Fruit fly (Drosophila melanogaster) whole organism, prepupa: Measurements from ENCODE around the gene yps.

ENCODE experiments used
- Blimp-1 ChIP-seq: fragments of 200-800 bp; sonication (Bioruptor generic); optimal IDR thresholded peaks from 3 replicates; lab custom pipeline; 2017; ENCODE audit warnings: missing biosample characterization, missing genetic modification characterization, mild to moderate bottlenecking, moderate library complexity, missing genetic modification reagents
- CG10669 ChIP-seq: fragments of 200-800 bp; sonication (Bioruptor generic); optimal IDR thresholded peaks from 3 replicates; lab custom pipeline; 2018; ENCODE audit warnings: missing biosample characterization, mild to moderate bottlenecking, missing genetic modification characterization, moderate library complexity
- CG11294 ChIP-seq: fragments of 200-800 bp; sonication (Bioruptor generic); IDR thresholded peaks from 2 replicates; pipeline ENCODE4 v1.3.6; 2022; ENCODE audit warnings: missing biosample characterization, missing genetic modification characterization
- CG15336 ChIP-seq: fragments of 200-800 bp; sonication (Bioruptor generic); IDR thresholded peaks from 2 replicates; pipeline ENCODE4 v1.3.6; 2022; ENCODE audit warnings: missing biosample characterization, missing genetic modification characterization
- CG6854 ChIP-seq: fragments of 200-800 bp; sonication (Bioruptor generic); optimal IDR thresholded peaks from 2 replicates; lab custom pipeline; 2017; ENCODE audit warnings: missing biosample characterization, mild to moderate bottlenecking, missing genetic modification characterization
- Eip75B ChIP-seq: fragments of 200-800 bp; sonication (Bioruptor generic); optimal IDR thresholded peaks from 3 replicates; lab custom pipeline; 2016; ENCODE audit warnings: missing biosample characterization, missing genetic modification characterization
- Eip93F ChIP-seq: fragments of 200-800 bp; sonication (Bioruptor generic); optimal IDR thresholded peaks from 2 replicates; lab custom pipeline; 2016; ENCODE audit warnings: missing biosample characterization, mild to moderate bottlenecking, missing genetic modification characterization
- Ets21C ChIP-seq: fragments of 200-800 bp; sonication (Bioruptor generic); optimal IDR thresholded peaks from 3 replicates; lab custom pipeline; 2016; ENCODE audit warnings: missing biosample characterization, missing genetic modification characterization
- Hr39 ChIP-seq: fragments of 200-800 bp; sonication (Bioruptor generic); optimal IDR thresholded peaks from 2 replicates; lab custom pipeline; 2016; ENCODE audit warnings: missing biosample characterization, missing genetic modification characterization
- Met ChIP-seq: fragments of 200-800 bp; sonication (Bioruptor generic); optimal IDR thresholded peaks from 3 replicates; lab custom pipeline; 2016; ENCODE audit warnings: missing biosample characterization, missing genetic modification characterization
- svp ChIP-seq: fragments of 200-800 bp; sonication (Bioruptor generic); peaks from one replicate; lab custom pipeline; 2016; ENCODE audit warnings: missing biosample characterization, missing genetic modification characterization

- TF ChIP-seq CG6854 (GFP tag; lab: Kevin White, UChicago) (no peak), Hr39 (GFP tag; lab: Kevin White, UChicago) (no peak), Ets21C (GFP tag; lab: Kevin White, UChicago) (no peak), CG15336 (GFP tag; lab: Robert Waterston, UW) (no peak), CG10669 (GFP tag; lab: Kevin White, UChicago) (no peak), Eip93F (GFP tag; lab: Kevin White, UChicago) (no peak), Blimp-1 (no peak), Eip75B (GFP tag; lab: Kevin White, UChicago) (no peak), Met (GFP tag; lab: Kevin White, UChicago) (no peak), svp (no peak), CG11294 (GFP tag; lab: Robert Waterston, UW) (no peak)
These were observed 32.0 kb downstream of the yps start for dm6 chr3L:12092860-12093359.
